Worm (Caenorhabditis elegans) whole organism, L4 larva: Measurements from ENCODE around the gene deb-1.

Experiments used
- F49E8.2 ChIP-seq: sonication (generic microtip); optimal IDR thresholded peaks from 2 replicates; lab custom pipeline; 2016; ENCODE audit warnings: missing compliant biosample characterization, mild to moderate bottlenecking, missing genetic modification characterization, borderline replicate concordance
- ZK337.2 ChIP-seq: fragments of 200-800 bp; sonication (Bioruptor generic); IDR thresholded peaks from 2 replicates; pipeline ENCODE4 v1.3.6; 2022; ENCODE audit warnings: missing genetic modification reagents, missing genetic modification characterization, missing compliant biosample characterization
- ama-1 ChIP-seq: fragments of 150-350 bp; optimal IDR thresholded peaks from 2 replicates; lab custom pipeline; 2014; ENCODE audit warnings: inconsistent platforms, mixed read lengths
- fkh-10 ChIP-seq: fragments of 150-350 bp; optimal IDR thresholded peaks from 2 replicates; lab custom pipeline; 2014; ENCODE audit warnings: missing biosample characterization, missing genetic modification reagents, missing genetic modification characterization
- mep-1 ChIP-seq: fragments of 150-350 bp; sonication (generic microtip); optimal IDR thresholded peaks from 3 replicates; lab custom pipeline; 2014; ENCODE audit warnings: missing biosample characterization, missing genetic modification characterization
- mes-2 ChIP-seq: sonication (generic microtip); optimal IDR thresholded peaks from 2 replicates; lab custom pipeline; 2016; ENCODE audit warnings: missing genotype, mild to moderate bottlenecking, missing genetic modification characterization, missing compliant biosample characterization; ENCODE audit not compliant: poor library complexity, severe bottlenecking
- mxl-2 ChIP-seq: fragments of 200-800 bp; sonication (Bioruptor generic); conservative IDR thresholded peaks from 2 replicates; pipeline ENCODE4 v1.3.6; 2022; ENCODE audit warnings: missing genetic modification reagents, missing genetic modification characterization, missing compliant biosample characterization
- nhr-11 ChIP-seq: fragments of 150-350 bp; optimal IDR thresholded peaks from 2 replicates; lab custom pipeline; 2014; ENCODE audit warnings: missing biosample characterization, missing genetic modification characterization
- saeg-2 ChIP-seq: fragments of 200-800 bp; sonication (Bioruptor generic); IDR thresholded peaks from 2 replicates; pipeline ENCODE4 v1.3.6; 2022; ENCODE audit warnings: missing genetic modification reagents, missing genetic modification characterization, missing compliant biosample characterization
- skn-1 ChIP-seq: fragments of 150-350 bp; optimal IDR thresholded peaks from 2 replicates; lab custom pipeline; 2014; ENCODE audit warnings: missing biosample characterization, missing genetic modification characterization
- snpc-4 ChIP-seq: fragments of 150-350 bp; optimal IDR thresholded peaks from 2 replicates; lab custom pipeline; 2014; ENCODE audit warnings: missing biosample characterization, missing genetic modification characterization
- unc-62 ChIP-seq, 3 experiments: fragments of 150-350 bp in 1 of 3; sonication (generic microtip); optimal IDR thresholded peaks in 2 of 3; peaks in 1 of 3; 1 replicate in 1 of 3; 2 replicates in 2 of 3; lab custom pipeline; 2014 to 2017; ENCODE audit warnings: missing biosample characterization in 3 of 3, missing genetic modification characterization in 3 of 3, missing genetic modification reagents in 3 of 3, missing genotype in 1 of 3
- zag-1 ChIP-seq: fragments of 150-350 bp; optimal IDR thresholded peaks from 2 replicates; lab custom pipeline; 2014; ENCODE audit warnings: missing biosample characterization, missing genetic modification characterization

DNA sequence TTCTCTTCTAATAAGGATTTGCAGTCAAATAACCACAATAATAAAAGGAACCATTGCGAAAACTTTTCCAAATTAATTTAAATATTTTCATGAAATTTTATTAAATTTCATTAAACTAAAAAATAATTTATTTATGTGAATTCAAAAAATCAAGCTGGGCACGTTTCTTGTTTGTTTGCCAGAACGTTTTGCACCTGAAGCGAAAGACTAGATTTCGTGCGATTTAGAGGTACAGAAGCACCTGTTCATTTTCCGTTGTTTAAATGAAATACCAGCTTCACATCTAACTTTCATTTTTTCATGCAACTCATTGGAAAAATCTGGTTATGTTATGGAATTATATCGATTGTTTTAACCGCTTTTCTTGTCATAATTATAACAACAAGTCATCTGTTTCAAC, 22.0 kb downstream of the deb-1 start, which contains the start of gene srg-48:
- no peak for TF ChIP-seq unc-62 (GFP tag; optimal IDR thresholded peaks at IDR 0.05 in 1 of 2; lab: Kevin White, UChicago)
- no peak for TF ChIP-seq unc-62 (tag; optimal IDR thresholded peaks at IDR 0.05; lab: Kevin White, UChicago)
- no peak for TF ChIP-seq ZK337.2 (GFP tag; lab: Robert Waterston, UW)
- TF ChIP-seq nhr-11 (tag; lab: Kevin White, UChicago): no peak
- TF ChIP-seq mxl-2 (GFP tag; lab: Robert Waterston, UW): no peak
- TF ChIP-seq mep-1: no peak
- TF ChIP-seq fkh-10 (GFP tag; lab: Kevin White, UChicago): no peak
- TF ChIP-seq mes-2 (tag; lab: Kevin White, UChicago): no peak
- no peak for TF ChIP-seq skn-1 (tag; lab: Kevin White, UChicago)
- no peak for TF ChIP-seq snpc-4 (tag; lab: Kevin White, UChicago)
- no peak for TF ChIP-seq ama-1 (lab: Kevin White, UChicago)
- no peak for TF ChIP-seq zag-1 (tag; lab: Kevin White, UChicago)
- no peak for TF ChIP-seq saeg-2 (GFP tag; lab: Robert Waterston, UW)
- no peak for TF ChIP-seq F49E8.2
